Fruit fly (Drosophila melanogaster): ENCODE results near the gene crb.

crb gene

DNA sequence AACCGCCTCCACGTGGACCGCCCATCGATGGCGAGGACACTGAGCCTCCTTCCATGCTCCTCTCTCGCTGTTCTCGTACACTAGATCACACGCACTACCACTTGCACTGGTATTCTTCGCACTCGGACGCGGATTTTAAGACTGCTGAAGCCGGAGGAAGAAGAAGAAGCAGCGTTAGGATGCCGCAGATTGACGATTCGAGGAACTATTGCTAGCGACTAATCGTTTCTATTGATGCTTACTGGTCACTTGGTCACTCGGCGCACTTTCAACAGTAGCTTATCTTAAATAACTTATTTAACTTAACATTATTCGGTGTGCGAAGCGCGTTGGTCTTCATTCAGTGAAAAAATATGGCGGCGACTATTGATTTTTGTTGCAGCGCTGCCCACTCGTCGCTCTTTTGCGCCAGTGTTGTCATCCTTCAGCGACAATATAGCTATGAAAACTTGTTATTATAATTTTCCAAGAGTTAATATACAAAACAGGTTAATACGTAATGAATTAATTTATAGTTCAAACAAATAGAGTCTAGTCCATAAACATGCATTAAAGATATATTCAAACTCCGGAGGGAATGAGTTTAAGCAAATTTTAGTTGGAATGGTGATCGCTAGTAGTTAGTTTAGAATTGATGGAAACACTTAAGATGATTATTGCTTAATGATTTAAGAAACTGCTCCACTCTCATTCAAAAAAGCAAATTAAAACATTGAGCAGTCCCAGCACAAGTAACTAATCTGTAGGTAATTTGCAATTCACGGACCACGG, 53.7 kb downstream of the crb start, which contains the start of the genes CG5746 and CG6454:
TSS of gene CG5746 (minus strand) at position 372 of the 771 bp plus-strand sequence.
TSS of gene CG6454 (plus strand) at position 763 of the 771 bp plus-strand sequence.
- TF ChIP-seq psq (optimal IDR thresholded peaks at IDR 0.05): no peak
- TF ChIP-seq ttk (optimal IDR thresholded peaks at IDR 0.05): no peak
- TF ChIP-seq h (optimal IDR thresholded peaks at IDR 0.05): no peak
- no peak for TF ChIP-seq insv (optimal IDR thresholded peaks at IDR 0.05)
- TF ChIP-seq Sin3A (optimal IDR thresholded peaks at IDR 0.05): no peak
- no peak for TF ChIP-seq Myc (optimal IDR thresholded peaks at IDR 0.05)

DNA sequence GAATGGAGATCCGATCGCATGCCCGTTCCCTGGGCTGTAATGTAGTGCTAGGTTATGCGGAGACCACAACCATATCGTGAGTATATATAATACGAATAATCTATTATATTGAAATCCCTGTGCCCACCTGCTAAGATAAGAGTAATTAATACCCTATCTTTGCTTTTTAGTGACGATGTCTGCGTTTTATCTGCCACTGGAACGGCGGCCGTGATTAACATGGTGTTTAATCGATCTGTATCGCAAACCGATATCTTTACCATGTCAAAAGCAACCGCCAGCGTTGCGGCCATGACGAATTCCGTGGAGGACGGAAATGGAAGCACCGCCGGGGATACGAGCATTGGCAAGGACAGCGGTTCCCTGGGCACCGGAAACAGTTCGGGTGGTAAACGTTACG, 58.6 kb downstream of the crb start:
- TF ChIP-seq ttk (optimal IDR thresholded peaks at IDR 0.05) (no peak), Sin3A (optimal IDR thresholded peaks at IDR 0.05) (no peak), insv (optimal IDR thresholded peaks at IDR 0.05) (no peak), psq (optimal IDR thresholded peaks at IDR 0.05) (no peak), Myc (optimal IDR thresholded peaks at IDR 0.05) (no peak), h (optimal IDR thresholded peaks at IDR 0.05) (no peak)

- no peak for TF ChIP-seq insv (optimal IDR thresholded peaks at IDR 0.05)
- TF ChIP-seq Myc (optimal IDR thresholded peaks at IDR 0.05): no peak
- TF ChIP-seq ttk (optimal IDR thresholded peaks at IDR 0.05): no peak
- no peak for TF ChIP-seq Sin3A (optimal IDR thresholded peaks at IDR 0.05)
- TF ChIP-seq h (optimal IDR thresholded peaks at IDR 0.05): no peak
- TF ChIP-seq psq (optimal IDR thresholded peaks at IDR 0.05): no peak
Observed at dm6 chr3R:24357698-24358097, 62.8 kb downstream of the crb start, which contains the start of gene Golgin84. Golgin84 (minus strand) TSS chr3R:24357938.

DNA sequence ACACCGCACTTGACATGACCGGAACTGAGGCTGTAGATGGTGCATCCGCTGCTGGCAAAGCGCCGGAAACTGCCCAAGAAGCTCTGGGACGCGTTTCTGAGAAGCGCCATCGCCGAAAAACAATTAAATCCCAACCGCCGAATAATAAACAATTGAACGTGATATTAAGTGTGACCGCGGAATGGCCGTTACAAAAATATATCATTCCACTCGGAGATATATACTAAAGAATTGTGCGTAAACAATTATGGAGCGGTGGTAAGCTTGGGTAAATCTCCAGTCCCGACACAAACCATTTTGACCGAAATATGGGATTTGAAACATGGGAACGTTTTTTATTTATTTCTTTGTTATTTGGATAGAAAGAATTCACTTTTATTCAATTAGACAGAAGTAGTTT, 65.1 kb downstream of the crb start, which contains the start of gene CG18528:
TSS of gene CG18528 (minus strand) at position 188 of the 400 bp plus-strand sequence.
- TF ChIP-seq Sin3A (optimal IDR thresholded peaks at IDR 0.05) (no peak), psq (optimal IDR thresholded peaks at IDR 0.05) (no peak), ttk (optimal IDR thresholded peaks at IDR 0.05) (no peak), insv (optimal IDR thresholded peaks at IDR 0.05) (no peak), h (optimal IDR thresholded peaks at IDR 0.05) (no peak), Myc (optimal IDR thresholded peaks at IDR 0.05) (no peak)

DNA sequence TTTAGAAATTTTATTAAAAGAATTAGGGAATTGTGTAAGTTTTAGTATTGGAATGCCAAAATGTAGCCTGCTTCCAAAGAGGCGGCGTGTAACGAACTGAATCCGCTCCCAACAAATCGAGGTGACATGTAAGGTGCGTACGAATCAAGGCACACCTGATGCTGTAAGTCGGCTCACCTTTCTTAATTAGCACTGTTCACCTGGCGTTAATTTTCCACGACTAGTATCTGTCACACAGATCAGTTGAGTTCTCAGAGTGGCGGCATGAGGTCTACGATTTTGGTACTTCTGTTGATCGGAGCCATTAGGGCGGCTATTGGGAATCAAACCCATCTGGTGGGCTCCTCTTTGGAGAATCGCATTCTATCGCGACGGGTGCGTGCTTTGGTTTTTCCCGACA, 66.7 kb downstream of the crb start, which contains the start of the genes CG5762 and CG33339:
TSS of gene CG5762 (minus strand) at position 101 of the 400 bp plus-strand sequence.
TSS of gene CG33339 (plus strand) at position 265 of the 400 bp plus-strand sequence.
- no peak for TF ChIP-seq h (optimal IDR thresholded peaks at IDR 0.05)
- no peak for TF ChIP-seq ttk (optimal IDR thresholded peaks at IDR 0.05)
- no peak for TF ChIP-seq psq (optimal IDR thresholded peaks at IDR 0.05)
- TF ChIP-seq Sin3A (optimal IDR thresholded peaks at IDR 0.05): no peak
- no peak for TF ChIP-seq insv (optimal IDR thresholded peaks at IDR 0.05)
- TF ChIP-seq Myc (optimal IDR thresholded peaks at IDR 0.05): no peak

- no peak for TF ChIP-seq ttk (optimal IDR thresholded peaks at IDR 0.05)
- TF ChIP-seq Sin3A (optimal IDR thresholded peaks at IDR 0.05): no peak
- TF ChIP-seq insv (optimal IDR thresholded peaks at IDR 0.05): no peak
- no peak for TF ChIP-seq h (optimal IDR thresholded peaks at IDR 0.05)
- TF ChIP-seq Myc (optimal IDR thresholded peaks at IDR 0.05): no peak
Observed at dm6 chr3R:24362838-24363237, 68.0 kb downstream of the crb start, which contains the start of gene CG33340. CG33340 (plus strand) TSS chr3R:24363138.

Data from Kc167 (cell line).